Worm (Caenorhabditis elegans) whole organism, L3 larva: ENCODE data around the gene crls-1.

Experiments used
- aly-2 ChIP-seq: fragments of 150-350 bp; optimal IDR thresholded peaks from 2 replicates; lab custom pipeline; 2014; ENCODE audit warnings: missing biosample characterization, missing genetic modification characterization
- ama-1 ChIP-seq: fragments of 150-350 bp; optimal IDR thresholded peaks from 2 replicates; lab custom pipeline; 2018
- ceh-16 ChIP-seq: sonication (generic microtip); optimal IDR thresholded peaks from 2 replicates; lab custom pipeline; 2017; ENCODE audit warnings: missing biosample characterization, missing genetic modification characterization
- ceh-28 ChIP-seq: fragments of 150-350 bp; optimal IDR thresholded peaks from 2 replicates; lab custom pipeline; 2014; ENCODE audit warnings: missing biosample characterization, missing genetic modification reagents, missing genetic modification characterization
- ceh-9 ChIP-seq: sonication (generic microtip); optimal IDR thresholded peaks from 2 replicates; lab custom pipeline; 2018; ENCODE audit warnings: missing biosample characterization, missing genetic modification characterization
- daf-12 ChIP-seq: fragments of 150-350 bp; optimal IDR thresholded peaks from 2 replicates; lab custom pipeline; 2014; ENCODE audit warnings: missing biosample characterization, missing genetic modification reagents, missing genetic modification characterization
- egl-5 ChIP-seq: fragments of 150-350 bp; optimal IDR thresholded peaks from 2 replicates; lab custom pipeline; 2017; ENCODE audit warnings: missing biosample characterization, missing genetic modification reagents, missing genetic modification characterization, inconsistent platforms
- elt-2 ChIP-seq: sonication (generic microtip); optimal IDR thresholded peaks from 2 replicates; lab custom pipeline; 2016; ENCODE audit warnings: missing genetic modification reagents, mild to moderate bottlenecking, missing genetic modification characterization, missing compliant biosample characterization
- eor-1 ChIP-seq, 2 experiments: fragments of 150-350 bp; optimal IDR thresholded peaks; 2 replicates each; lab custom pipeline; 2014 to 2018; ENCODE audit warnings: missing biosample characterization in 2 of 2, missing genetic modification characterization in 2 of 2
- fos-1 ChIP-seq: fragments of 150-350 bp; optimal IDR thresholded peaks from 2 replicates; lab custom pipeline; 2014; ENCODE audit warnings: missing biosample characterization, missing genetic modification characterization
- hmg-11 ChIP-seq: sonication (generic microtip); optimal IDR thresholded peaks from 2 replicates; lab custom pipeline; 2016; ENCODE audit warnings: missing genetic modification characterization, missing compliant biosample characterization
- jun-1 ChIP-seq: fragments of 150-350 bp; optimal IDR thresholded peaks from 2 replicates; lab custom pipeline; 2014; ENCODE audit warnings: missing biosample characterization, missing genetic modification reagents, missing genetic modification characterization
- lin-15B ChIP-seq: fragments of 150-350 bp; optimal IDR thresholded peaks from 2 replicates; lab custom pipeline; 2014; ENCODE audit warnings: missing biosample characterization, missing genetic modification characterization
- nfya-1 ChIP-seq: sonication (generic microtip); optimal IDR thresholded peaks from 2 replicates; lab custom pipeline; 2017; ENCODE audit warnings: missing genetic modification characterization, mild to moderate bottlenecking, missing compliant biosample characterization, antibody characterized with exemption, moderate library complexity; ENCODE audit not compliant: insufficient read depth
- nhr-12 ChIP-seq: fragments of 150-350 bp; optimal IDR thresholded peaks from 2 replicates; lab custom pipeline; 2014; ENCODE audit warnings: missing biosample characterization, missing genetic modification characterization
- nhr-23 ChIP-seq: fragments of 150-350 bp; optimal IDR thresholded peaks from 2 replicates; lab custom pipeline; 2014; ENCODE audit warnings: missing biosample characterization, missing genetic modification reagents, missing genetic modification characterization
- nhr-237 ChIP-seq: fragments of 150-350 bp; optimal IDR thresholded peaks from 2 replicates; lab custom pipeline; 2014; ENCODE audit warnings: missing biosample characterization, missing genetic modification characterization
- nhr-43 ChIP-seq: sonication (generic microtip); optimal IDR thresholded peaks from 2 replicates; lab custom pipeline; 2016; ENCODE audit warnings: mild to moderate bottlenecking, missing genetic modification characterization, missing compliant biosample characterization; ENCODE audit not compliant: poor library complexity, severe bottlenecking
- nhr-67 ChIP-seq: fragments of 150-350 bp; optimal IDR thresholded peaks from 2 replicates; lab custom pipeline; 2014; ENCODE audit warnings: missing biosample characterization, missing genetic modification characterization
- nhr-76 ChIP-seq: fragments of 150-350 bp; sonication (generic microtip); optimal IDR thresholded peaks from 5 replicates; lab custom pipeline; 2014; ENCODE audit warnings: missing biosample characterization, missing genetic modification characterization
- nhr-77 ChIP-seq: fragments of 150-350 bp; optimal IDR thresholded peaks from 2 replicates; lab custom pipeline; 2014; ENCODE audit warnings: missing biosample characterization, missing genetic modification characterization
- pha-4 ChIP-seq: fragments of 150-350 bp; optimal IDR thresholded peaks from 2 replicates; lab custom pipeline; 2014; ENCODE audit warnings: missing biosample characterization, missing genetic modification reagents, missing genetic modification characterization
- pqm-1 ChIP-seq: fragments of 150-350 bp; optimal IDR thresholded peaks from 2 replicates; lab custom pipeline; 2017; ENCODE audit warnings: missing biosample characterization, missing genetic modification characterization, inconsistent platforms
- sea-2 ChIP-seq: fragments of 150-350 bp; sonication (generic microtip); optimal IDR thresholded peaks from 4 replicates; lab custom pipeline; 2014; ENCODE audit warnings: missing biosample characterization, missing genetic modification reagents, missing genetic modification characterization
- snpc-4 ChIP-seq: fragments of 150-350 bp; optimal IDR thresholded peaks from 2 replicates; lab custom pipeline; 2014; ENCODE audit warnings: missing biosample characterization, missing genetic modification characterization
- tbx-2 ChIP-seq: sonication (generic microtip); optimal IDR thresholded peaks from 2 replicates; lab custom pipeline; 2016; ENCODE audit warnings: mild to moderate bottlenecking, missing genetic modification characterization, missing compliant biosample characterization
- zag-1 ChIP-seq: fragments of 150-350 bp; optimal IDR thresholded peaks from 2 replicates; lab custom pipeline; 2014; ENCODE audit warnings: missing biosample characterization, missing genetic modification characterization
- ztf-4 ChIP-seq: fragments of 150-350 bp; optimal IDR thresholded peaks from 2 replicates; lab custom pipeline; 2014; ENCODE audit warnings: missing biosample characterization, missing genetic modification characterization

crls-1 gene

ce11 chrIII:909540-909939 lies at the start of gene crls-1:
Gene crls-1, minus strand, starts transcription at chrIII:909902.
- TF ChIP-seq aly-2 (no peak), ama-1 (lab: Kevin White, UChicago) (peak; percentile 51)
- TF ChIP-seq, all 47 proteins: peak for 1

ce11 chrIII:955981-956380 lies 46.3 kb upstream of the crls-1 start, which contains the start of gene fbxa-54:
Gene fbxa-54, plus strand, starts transcription at chrIII:956334.
- TF ChIP-seq nhr-23 (tag; lab: Kevin White, UChicago) (no peak), ceh-28 (no peak), elt-2 (peak; percentile 70), pha-4 (tag; lab: Kevin White, UChicago) (peak; percentile 66)

ce11 chrIII:954553-954952 lies 44.9 kb upstream of the crls-1 start, which contains the start of the genes T12B5.15 and T12B5.14:
Gene T12B5.15, minus strand, starts transcription at chrIII:954653.
Gene T12B5.14, plus strand, starts transcription at chrIII:954873.
- TF ChIP-seq ceh-9 (tag; lab: Kevin White, UChicago) (no peak), nhr-76 (no peak), nhr-43 (tag; lab: Kevin White, UChicago) (no peak), nhr-237 (no peak), eor-1 (tag; optimal IDR thresholded peaks at IDR 0.05; lab: Kevin White, UChicago) (no peak), pqm-1 (tag; lab: Kevin White, UChicago) (no peak), nhr-12 (tag; lab: Kevin White, UChicago) (no peak), sea-2 (GFP tag; lab: Kevin White, UChicago) (no peak), nhr-23 (tag; lab: Kevin White, UChicago) (no peak), aly-2 (no peak), tbx-2 (tag; lab: Kevin White, UChicago) (no peak), ceh-16 (tag; lab: Kevin White, UChicago) (no peak), fos-1 (tag; lab: Kevin White, UChicago) (no peak), nhr-67 (tag; lab: Kevin White, UChicago) (no peak), ceh-28 (no peak), snpc-4 (tag; lab: Kevin White, UChicago) (no peak), hmg-11 (no peak), daf-12 (tag; lab: Kevin White, UChicago) (no peak), pha-4 (tag; lab: Kevin White, UChicago) (no peak), zag-1 (tag; lab: Kevin White, UChicago) (no peak)

ce11 chrIII:952184-952583 lies 42.5 kb upstream of the crls-1 start, which contains the start of gene fbxa-10:
Gene fbxa-10, plus strand, starts transcription at chrIII:952390.
- TF ChIP-seq pqm-1 (tag; lab: Kevin White, UChicago) (no peak), hmg-11 (peak; percentile 59), egl-5 (tag; lab: Kevin White, UChicago) (peak; percentile 2), pha-4 (tag; lab: Kevin White, UChicago) (peak; percentile 30)
- TF ChIP-seq, all 47 proteins: peak for 3

- TF ChIP-seq fos-1 (tag; lab: Kevin White, UChicago), result no peak
- no peak for TF ChIP-seq egl-5 (tag; lab: Kevin White, UChicago)
- peak; percentile 0 for TF ChIP-seq lin-15B (tag; lab: Kevin White, UChicago)
- peak; percentile 14 for TF ChIP-seq nfya-1 (tag; lab: Kevin White, UChicago)
- TF ChIP-seq ztf-4 (tag; lab: Kevin White, UChicago), result no peak
- peak; percentile 0 for TF ChIP-seq jun-1 (tag; lab: Kevin White, UChicago)
- TF ChIP-seq pha-4 (tag; lab: Kevin White, UChicago), result peak; percentile 50
- TF ChIP-seq elt-2, result peak; percentile 19
- TF ChIP-seq, all 47 proteins: peak for 5
These were observed 40.8 kb upstream of the crls-1 start, which contains the start of the genes fbxa-67 and fbxa-11 for ce11 chrIII:950472-950871. Gene fbxa-67, minus strand, starts transcription at chrIII:950670. Gene fbxa-11, plus strand, starts transcription at chrIII:950869.

- peak; percentile 19 for TF ChIP-seq pha-4 (tag; lab: Kevin White, UChicago)
- peak; percentile 15 for TF ChIP-seq pqm-1 (tag; lab: Kevin White, UChicago)
- TF ChIP-seq elt-2, result peak; percentile 79
- TF ChIP-seq nhr-77, result no peak
- TF ChIP-seq, all 47 proteins: peak for 3
These were observed 36.6 kb upstream of the crls-1 start, which contains the start of gene fbxa-60 for ce11 chrIII:946250-946725. Gene fbxa-60, minus strand, starts transcription at chrIII:946300.

- peak; percentile 71 for TF ChIP-seq elt-2
- TF ChIP-seq, all 47 proteins: peak for 1; not testable (repeated sequence) for 46
These were observed 34.6 kb upstream of the crls-1 start for ce11 chrIII:944346-944745.
